Worm (Caenorhabditis elegans): Measurements from ENCODE around the gene W09H1.4.

Gene W09H1.4

DNA sequence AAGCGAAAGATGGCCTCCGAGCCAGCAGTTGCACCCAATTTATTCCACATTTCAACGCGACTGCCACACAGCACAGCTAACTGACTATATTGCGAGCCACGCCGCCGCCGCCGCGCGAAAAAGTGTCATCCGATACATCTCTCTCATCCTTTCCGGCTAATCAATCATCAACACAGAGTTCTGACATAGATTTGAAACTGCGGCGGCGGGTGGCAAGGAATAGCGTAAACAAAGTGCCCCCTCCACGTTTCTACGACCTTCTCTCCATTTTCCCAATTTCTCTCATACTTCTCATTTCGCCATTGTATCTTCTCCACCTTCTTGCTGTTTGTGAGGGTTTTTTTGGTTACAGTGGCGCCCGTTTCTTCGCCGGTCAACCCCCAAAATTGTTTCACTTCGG lies 6.0 kb downstream of the W09H1.4 start (continued):
- TF ChIP-seq D2030.7 (GFP tag; IDR thresholded peaks at IDR 0.05) = no peak
- no peak for TF ChIP-seq lir-1 (GFP tag; conservative IDR thresholded peaks at IDR 0.05)
- no peak for TF ChIP-seq egl-18 (GFP tag; IDR thresholded peaks at IDR 0.05)
- TF ChIP-seq snpc-3.4 (tag; optimal IDR thresholded peaks at IDR 0.05) = no peak
- no peak for TF ChIP-seq C06A6.2 (GFP tag; conservative IDR thresholded peaks at IDR 0.05)
- TF ChIP-seq F33H1.4 (GFP tag; IDR thresholded peaks at IDR 0.05) = no peak
- TF ChIP-seq nfya-1 (tag; optimal IDR thresholded peaks at IDR 0.05; ENCODE audit: borderline replicate concordance, insufficient read depth) = no peak
- no peak for TF ChIP-seq ztf-22 (GFP tag; optimal IDR thresholded peaks at IDR 0.05)
- no peak for TF ChIP-seq lin-54 (GFP tag; optimal IDR thresholded peaks at IDR 0.05)
- TF ChIP-seq F52B5.7 (tag; optimal IDR thresholded peaks at IDR 0.05) = no peak
- peak; percentile 10; the same call in 1 of the 2 replicates for TF ChIP-seq egrh-3 (GFP tag; IDR thresholded peaks at IDR 0.05)
- TF ChIP-seq madf-8 (GFP tag; conservative IDR thresholded peaks at IDR 0.05) = no peak
- no peak for TF ChIP-seq mxl-1 (tag; optimal IDR thresholded peaks at IDR 0.05)
- TF ChIP-seq efl-1 (GFP tag; optimal IDR thresholded peaks at IDR 0.05) = no peak

- peak; percentile 50 for TF ChIP-seq nhr-80 (tag; optimal IDR thresholded peaks at IDR 0.05)
- TF ChIP-seq let-607 (tag; optimal IDR thresholded peaks at IDR 0.05) = peak; percentile 77 to 83
- TF ChIP-seq tlf-1 (GFP tag; optimal IDR thresholded peaks at IDR 0.05) = no peak
- TF ChIP-seq nhr-179 (tag; optimal IDR thresholded peaks at IDR 0.05) = no peak
- TF ChIP-seq ztf-22 (GFP tag; optimal IDR thresholded peaks at IDR 0.05) = no peak
- no peak for TF ChIP-seq gei-17 (GFP tag; optimal IDR thresholded peaks at IDR 0.05)
Observed at ce11 chrII:13190412-13190811, 7.1 kb downstream of the W09H1.4 start.

DNA sequence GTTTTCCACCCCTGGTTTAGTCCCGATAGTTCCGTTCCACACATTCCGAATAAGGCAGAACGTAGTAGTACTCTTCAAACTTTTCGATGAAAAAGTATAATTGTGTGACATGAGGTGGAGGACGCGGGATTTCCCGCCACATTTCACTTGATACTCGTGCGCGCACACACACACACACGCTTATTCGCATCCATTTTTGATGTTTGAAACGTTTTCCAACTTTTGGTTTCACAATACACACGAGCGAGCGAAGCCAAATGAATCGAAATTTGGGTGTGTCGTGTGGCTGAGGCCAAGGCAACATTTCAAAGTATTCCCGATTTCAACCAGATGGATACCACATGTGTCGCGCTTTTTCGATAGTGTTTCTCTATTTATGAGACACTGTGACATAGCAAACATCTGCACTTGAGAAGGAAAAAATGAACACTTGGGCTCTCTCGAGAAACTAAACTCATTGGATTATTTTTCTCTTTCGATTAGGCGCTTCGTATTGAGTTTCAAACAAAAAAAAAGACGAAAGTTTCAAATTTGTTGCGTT lies 10.3 kb downstream of the W09H1.4 start:
- TF ChIP-seq rpc-1 (optimal IDR thresholded peaks at IDR 0.05) (no peak), rpc-1 (tag; optimal IDR thresholded peaks at IDR 0.05) (no peak), cebp-1 (GFP tag; IDR thresholded peaks at IDR 0.05) (no peak), cebp-1 (tag; optimal IDR thresholded peaks at IDR 0.05) (peak; percentile 60)

- no peak for TF ChIP-seq mel-28 (tag; optimal IDR thresholded peaks at IDR 0.05; ENCODE audit: borderline replicate concordance)
- TF ChIP-seq cebp-1 (GFP tag; IDR thresholded peaks at IDR 0.05) = no peak
- peak; percentile 55 for TF ChIP-seq cebp-1 (tag; optimal IDR thresholded peaks at IDR 0.05)
- peak; percentile 45 for TF ChIP-seq lin-40 (tag; optimal IDR thresholded peaks at IDR 0.05)
- TF ChIP-seq snpc-1.3 (tag; optimal IDR thresholded peaks at IDR 0.05; ENCODE audit: insufficient read depth) = no peak
- peak; percentile 24 for TF ChIP-seq K12H6.12 (tag; optimal IDR thresholded peaks at IDR 0.05)
- no peak for TF ChIP-seq Y95B8A.8 (GFP tag; IDR thresholded peaks at IDR 0.05)
- peak; percentile 55; the same call in 1 of the 2 replicates for TF ChIP-seq dox-1 (GFP tag; IDR thresholded peaks at IDR 0.05)
- peak; percentile 41 for TF ChIP-seq pha-4 (tag; optimal IDR thresholded peaks at IDR 0.05)
- no peak for TF ChIP-seq unc-62 (GFP tag; optimal IDR thresholded peaks at IDR 0.05)
- peak; percentile 12 for TF ChIP-seq ZK185.1 (tag; optimal IDR thresholded peaks at IDR 0.05; ENCODE audit: poor library complexity, severe bottlenecking)
- TF ChIP-seq B0035.1 (tag; optimal IDR thresholded peaks at IDR 0.05) = no peak
- TF ChIP-seq lin-54 (GFP tag; optimal IDR thresholded peaks at IDR 0.05) = peak; percentile 1
- peak; percentile 79; the same call in 1 of the 2 replicates for TF ChIP-seq hmg-1.2 (GFP tag; IDR thresholded peaks at IDR 0.05)
- no peak for TF ChIP-seq zim-3 (tag; optimal IDR thresholded peaks at IDR 0.05)
- no peak for TF ChIP-seq C06A6.2 (GFP tag; conservative IDR thresholded peaks at IDR 0.05)
- peak in 1 of 2 experiments; percentile 6 for TF ChIP-seq let-607 (tag; optimal IDR thresholded peaks at IDR 0.05)
- peak; percentile 77 for TF ChIP-seq nhr-80 (tag; optimal IDR thresholded peaks at IDR 0.05)
- no peak for TF ChIP-seq snpc-4 (GFP tag; optimal IDR thresholded peaks at IDR 0.05)
- peak in 2 of 4 experiments; percentile 0 to 8 for TF ChIP-seq snpc-4 (tag; optimal IDR thresholded peaks at IDR 0.05)
- TF ChIP-seq lin-35 (GFP tag; optimal IDR thresholded peaks at IDR 0.05) = peak in 1 of 3 experiments; percentile 16
Observed at ce11 chrII:13195163-13195562, 11.8 kb downstream of the W09H1.4 start, which contains the start of gene lec-1. lec-1 (plus strand) TSS chrII:13195549.

Data from whole organism, young adult.